Fruit fly (Drosophila melanogaster): ENCODE data around the gene Pfrx.

Gene Pfrx

DNA sequence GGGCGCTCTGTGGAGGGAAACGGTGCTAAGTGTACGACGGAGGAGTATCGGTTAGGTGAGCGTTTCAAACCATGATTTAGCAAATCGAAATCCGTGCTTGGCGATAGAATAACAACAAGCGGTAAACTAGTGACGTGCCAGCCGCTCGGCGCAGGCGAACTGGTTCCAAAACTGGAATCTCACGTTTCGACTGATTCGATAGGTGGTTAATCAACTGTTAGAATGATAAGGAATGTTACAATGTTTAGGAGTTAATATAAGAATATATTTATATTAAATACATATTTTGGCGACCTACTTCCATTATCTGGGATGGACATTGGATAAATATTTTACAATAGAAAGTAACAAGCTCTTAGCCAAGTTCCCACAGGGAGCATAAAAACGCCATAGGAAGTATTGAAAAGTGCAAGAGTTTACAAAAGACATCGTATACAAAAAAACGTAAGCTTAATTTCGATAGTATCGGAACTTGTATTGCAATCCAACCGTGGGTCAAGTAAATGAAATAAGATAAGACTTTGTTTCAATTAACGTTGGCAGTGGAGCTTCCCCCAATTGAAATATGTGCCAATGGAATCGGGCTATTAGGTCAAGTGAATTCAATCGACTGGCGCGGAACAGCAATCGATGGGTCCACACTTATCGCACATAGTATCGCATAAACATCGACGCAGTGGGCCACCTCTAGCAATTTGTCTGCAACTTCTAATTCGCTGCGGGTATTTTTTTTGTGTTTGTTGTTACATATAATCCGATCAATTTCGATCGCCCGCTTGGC lies at the start of gene Pfrx, which contains the start of the genes ksh and CG14200:
Gene Pfrx, plus strand, starts transcription at position 676 of the 781 bp plus-strand sequence.
Gene ksh, minus strand, starts transcription at position 163 of the 781 bp plus-strand sequence.
Gene CG14200, plus strand, starts transcription at position 676 of the 781 bp plus-strand sequence.
- TF ChIP-seq CG11504 (tag; optimal IDR thresholded peaks at IDR 0.05) (peak; percentile 23), az2 (GFP tag; optimal IDR thresholded peaks at IDR 0.05) (no peak), Dip3 (GFP tag; optimal IDR thresholded peaks at IDR 0.05) (peak; percentile 47), CG17612 (GFP tag; IDR thresholded peaks at IDR 0.05) (no peak), Eip74EF (GFP tag; optimal IDR thresholded peaks at IDR 0.05) (no peak), CG8924 (tag; optimal IDR thresholded peaks at IDR 0.05) (no peak), Hsf (GFP tag; optimal IDR thresholded peaks at IDR 0.05) (no peak), klu (GFP tag; IDR thresholded peaks at IDR 0.05) (0 out of 2 replicates have a peak, but pooled peaks have one; percentile 17), gfzf (GFP tag; optimal IDR thresholded peaks at IDR 0.05) (peak; percentile 31), mam (GFP tag; optimal IDR thresholded peaks at IDR 0.05) (peak; percentile 34), CrebB (tag; optimal IDR thresholded peaks at IDR 0.05) (no peak), Mes4 (GFP tag; optimal IDR thresholded peaks at IDR 0.05) (no peak), Nf-YB (GFP tag; optimal IDR thresholded peaks at IDR 0.05) (no peak), exex (tag; optimal IDR thresholded peaks at IDR 0.05) (no peak), CG9932 (GFP tag; IDR thresholded peaks at IDR 0.05) (peak; percentile 77), ara (GFP tag; IDR thresholded peaks at IDR 0.05) (no peak), CG13296 (GFP tag; optimal IDR thresholded peaks at IDR 0.05) (no peak), CG6254 (GFP tag; optimal IDR thresholded peaks at IDR 0.05) (no peak), btn (GFP tag; optimal IDR thresholded peaks at IDR 0.05) (no peak), CG2678 (tag; optimal IDR thresholded peaks at IDR 0.05) (no peak), CG18476 (GFP tag; optimal IDR thresholded peaks at IDR 0.05) (no peak), CG32767 (GFP tag; IDR thresholded peaks at IDR 0.05) (no peak), dimm (GFP tag; IDR thresholded peaks at IDR 0.05) (no peak), Myb (GFP tag; optimal IDR thresholded peaks at IDR 0.05) (peak; percentile 89), ewg (GFP tag; optimal IDR thresholded peaks at IDR 0.05) (no peak), maf-S (GFP tag; optimal IDR thresholded peaks at IDR 0.05) (peak; percentile 3), H15 (GFP tag; IDR thresholded peaks at IDR 0.05) (0 out of 3 replicates have a peak, but pooled peaks have one; percentile 11), tap (tag; optimal IDR thresholded peaks at IDR 0.05) (no peak), Oaz (GFP tag; IDR thresholded peaks at IDR 0.05) (no peak), CG10366 (GFP tag; IDR thresholded peaks at IDR 0.05) (no peak), sob (GFP tag; IDR thresholded peaks at IDR 0.05) (peak; percentile 64), CG31224 (GFP tag; IDR thresholded peaks at IDR 0.05) (no peak), CG4730 (GFP tag; IDR thresholded peaks at IDR 0.05) (no peak), CG10959 (GFP tag; IDR thresholded peaks at IDR 0.05) (no peak), CG15514 (GFP tag; optimal IDR thresholded peaks at IDR 0.05) (peak; percentile 98), CG6272 (GFP tag; IDR thresholded peaks at IDR 0.05) (peak; percentile 40; the same call in 1 of the 2 replicates), Hey (tag; optimal IDR thresholded peaks at IDR 0.05) (no peak), Hr3 (GFP tag; optimal IDR thresholded peaks at IDR 0.05) (peak; percentile 65), HLH3B (GFP tag; IDR thresholded peaks at IDR 0.05) (no peak), ap (GFP tag; IDR thresholded peaks at IDR 0.05) (no peak), CG6683 (GFP tag; optimal IDR thresholded peaks at IDR 0.05) (no peak), al (GFP tag; IDR thresholded peaks at IDR 0.05) (peak; percentile 20; the same call in 1 of the 2 replicates), bowl (GFP tag; IDR thresholded peaks at IDR 0.05) (no peak), HLH54F (GFP tag; optimal IDR thresholded peaks at IDR 0.05) (peak; percentile 15), D19B (GFP tag; optimal IDR thresholded peaks at IDR 0.05) (no peak), Bteb2 (GFP tag; optimal IDR thresholded peaks at IDR 0.05) (no peak), Sry-δ (GFP tag; optimal IDR thresholded peaks at IDR 0.05) (peak; percentile 97), ham (GFP tag; IDR thresholded peaks at IDR 0.05) (no peak), Atf-2 (GFP tag; optimal IDR thresholded peaks at IDR 0.05) (no peak), dati (GFP tag; IDR thresholded peaks at IDR 0.05) (no peak), CG34422 (GFP tag; IDR thresholded peaks at IDR 0.05) (no peak)
